Fruit fly (Drosophila melanogaster): ENCODE measurements around the gene CG5693.

DNA sequence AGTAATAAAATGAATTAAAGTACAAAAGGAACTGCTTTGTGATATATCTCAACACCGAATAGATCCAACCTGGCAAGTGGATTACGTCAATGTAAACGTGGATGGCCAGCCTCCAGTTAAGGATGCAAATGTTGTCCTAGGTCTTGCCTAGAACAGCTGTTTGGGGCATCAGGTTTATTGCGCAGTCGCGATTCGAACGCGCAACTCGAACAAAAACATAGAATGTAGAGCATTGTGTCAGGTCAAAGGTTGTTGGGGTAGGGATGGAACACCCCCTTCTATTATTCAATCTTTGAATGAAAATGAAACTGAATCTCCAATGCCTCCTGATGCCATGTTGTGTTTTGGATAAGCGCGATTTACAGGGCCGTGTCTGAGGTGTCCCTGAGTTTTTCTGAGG is 3.2 kb downstream of the CG5693 start:
- TF ChIP-seq CG34367 (tag; optimal IDR thresholded peaks at IDR 0.05) (no peak), D1 (tag; optimal IDR thresholded peaks at IDR 0.05) (no peak), Pif1A (GFP tag; optimal IDR thresholded peaks at IDR 0.05) (no peak), CG4496 (GFP tag; IDR thresholded peaks at IDR 0.05) (no peak), Ets98B (GFP tag; IDR thresholded peaks at IDR 0.05) (no peak), CG8301 (tag; optimal IDR thresholded peaks at IDR 0.05) (no peak)

Measured in whole organism, pupa.